Fruit fly (Drosophila melanogaster) whole organism, prepupa: ENCODE measurements around the gene Hsc20.

Experiments
- Blimp-1 ChIP-seq: fragments of 200-800 bp; sonication (Bioruptor generic); optimal IDR thresholded peaks from 3 replicates; lab custom pipeline; 2017; ENCODE audit warnings: missing biosample characterization, missing genetic modification characterization, mild to moderate bottlenecking, moderate library complexity, missing genetic modification reagents
- CG10669 ChIP-seq: fragments of 200-800 bp; sonication (Bioruptor generic); optimal IDR thresholded peaks from 3 replicates; lab custom pipeline; 2018; ENCODE audit warnings: missing biosample characterization, mild to moderate bottlenecking, missing genetic modification characterization, moderate library complexity
- CG11762 ChIP-seq: fragments of 200-800 bp; sonication (Bioruptor generic); optimal IDR thresholded peaks from 3 replicates; lab custom pipeline; 2016; ENCODE audit warnings: missing biosample characterization, missing genetic modification characterization; ENCODE audit not compliant: insufficient read depth
- CG1621 ChIP-seq: fragments of 200-800 bp; sonication (Bioruptor generic); optimal IDR thresholded peaks from 3 replicates; lab custom pipeline; 2018; ENCODE audit warnings: missing biosample characterization, mild to moderate bottlenecking, missing genetic modification characterization
- CG16779 ChIP-seq: fragments of 200-800 bp; sonication (Bioruptor generic); optimal IDR thresholded peaks from 3 replicates; lab custom pipeline; 2017; ENCODE audit warnings: missing biosample characterization, mild to moderate bottlenecking, missing genetic modification characterization
- CG3032 ChIP-seq: fragments of 200-800 bp; optimal IDR thresholded peaks from 2 replicates; lab custom pipeline; 2019; ENCODE audit warnings: missing biosample characterization, mild to moderate bottlenecking, missing genetic modification characterization, moderate library complexity
- CG31627 ChIP-seq: fragments of 200-800 bp; sonication (Bioruptor generic); optimal IDR thresholded peaks from 3 replicates; lab custom pipeline; 2016; ENCODE audit warnings: missing biosample characterization, missing genetic modification characterization
- CG32006 ChIP-seq: fragments of 200-800 bp; sonication (Bioruptor generic); optimal IDR thresholded peaks from 3 replicates; lab custom pipeline; 2017; ENCODE audit warnings: missing biosample characterization, mild to moderate bottlenecking, missing genetic modification characterization
- CG34406 ChIP-seq: fragments of 200-800 bp; sonication (Bioruptor generic); optimal IDR thresholded peaks from 3 replicates; lab custom pipeline; 2016; ENCODE audit warnings: missing biosample characterization, missing genetic modification characterization
- CG3919 ChIP-seq: fragments of 200-800 bp; sonication (Bioruptor generic); optimal IDR thresholded peaks from 3 replicates; lab custom pipeline; 2016; ENCODE audit warnings: missing biosample characterization, missing genetic modification characterization
- CG4318 ChIP-seq: fragments of 200-800 bp; sonication (Bioruptor generic); optimal IDR thresholded peaks from 3 replicates; lab custom pipeline; 2017; ENCODE audit warnings: missing biosample characterization, mild to moderate bottlenecking, missing genetic modification characterization
- CG6163 ChIP-seq: fragments of 200-800 bp; sonication (Bioruptor generic); IDR thresholded peaks from 3 replicates; pipeline ENCODE4 v1.3.6; 2022; ENCODE audit warnings: missing biosample characterization, missing genetic modification characterization
- CG6276 ChIP-seq: fragments of 200-800 bp; sonication (Bioruptor generic); optimal IDR thresholded peaks from 2 replicates; lab custom pipeline; 2017; ENCODE audit warnings: missing biosample characterization, mild to moderate bottlenecking, missing genetic modification characterization
- CG6792 ChIP-seq: fragments of 200-800 bp; sonication (Bioruptor generic); optimal IDR thresholded peaks from 3 replicates; lab custom pipeline; 2016; ENCODE audit warnings: missing biosample characterization, missing genetic modification characterization
- CG6808 ChIP-seq: fragments of 200-800 bp; sonication (Bioruptor generic); optimal IDR thresholded peaks from 3 replicates; lab custom pipeline; 2017; ENCODE audit warnings: missing biosample characterization, missing genetic modification characterization, mild to moderate bottlenecking, moderate library complexity, missing genetic modification reagents
- CG6854 ChIP-seq: fragments of 200-800 bp; sonication (Bioruptor generic); optimal IDR thresholded peaks from 2 replicates; lab custom pipeline; 2017; ENCODE audit warnings: missing biosample characterization, mild to moderate bottlenecking, missing genetic modification characterization
- CG7368 ChIP-seq: fragments of 200-800 bp; sonication (Bioruptor generic); optimal IDR thresholded peaks from 3 replicates; lab custom pipeline; 2016; ENCODE audit warnings: missing biosample characterization, missing genetic modification characterization
- CG8319 ChIP-seq: fragments of 200-800 bp; sonication (Bioruptor generic); optimal IDR thresholded peaks from 3 replicates; lab custom pipeline; 2016; ENCODE audit warnings: missing biosample characterization, missing genetic modification characterization
- CG9139 ChIP-seq: fragments of 200-800 bp; sonication (Bioruptor generic); optimal IDR thresholded peaks from 3 replicates; lab custom pipeline; 2017; ENCODE audit warnings: missing biosample characterization, mild to moderate bottlenecking, missing genetic modification characterization
- Eip75B ChIP-seq: fragments of 200-800 bp; sonication (Bioruptor generic); optimal IDR thresholded peaks from 3 replicates; lab custom pipeline; 2016; ENCODE audit warnings: missing biosample characterization, missing genetic modification characterization
- Eip78C ChIP-seq: fragments of 200-800 bp; sonication (Bioruptor generic); peaks from one replicate; lab custom pipeline; 2016; ENCODE audit warnings: missing biosample characterization, missing genetic modification characterization
- Eip93F ChIP-seq: fragments of 200-800 bp; sonication (Bioruptor generic); optimal IDR thresholded peaks from 2 replicates; lab custom pipeline; 2016; ENCODE audit warnings: missing biosample characterization, mild to moderate bottlenecking, missing genetic modification characterization
- Ets21C ChIP-seq: fragments of 200-800 bp; sonication (Bioruptor generic); optimal IDR thresholded peaks from 3 replicates; lab custom pipeline; 2016; ENCODE audit warnings: missing biosample characterization, missing genetic modification characterization
- Ets96B ChIP-seq: fragments of 200-800 bp; optimal IDR thresholded peaks from 2 replicates; lab custom pipeline; 2019; ENCODE audit warnings: missing biosample characterization, mild to moderate bottlenecking, missing genetic modification characterization, moderate library complexity
- Met ChIP-seq: fragments of 200-800 bp; sonication (Bioruptor generic); optimal IDR thresholded peaks from 3 replicates; lab custom pipeline; 2016; ENCODE audit warnings: missing biosample characterization, missing genetic modification characterization
- OdsH ChIP-seq: fragments of 200-800 bp; sonication (Bioruptor generic); optimal IDR thresholded peaks from 3 replicates; lab custom pipeline; 2016; ENCODE audit warnings: missing biosample characterization, missing genetic modification characterization
- Sox14 ChIP-seq: fragments of 200-800 bp; sonication (Bioruptor generic); optimal IDR thresholded peaks from 3 replicates; lab custom pipeline; 2016; ENCODE audit warnings: missing biosample characterization, missing genetic modification characterization
- Sox15 ChIP-seq: fragments of 200-800 bp; sonication (Bioruptor generic); optimal IDR thresholded peaks from 3 replicates; lab custom pipeline; 2016; ENCODE audit warnings: missing biosample characterization, missing genetic modification characterization
- acj6 ChIP-seq: fragments of 200-800 bp; sonication (Bioruptor generic); optimal IDR thresholded peaks from 3 replicates; lab custom pipeline; 2016; ENCODE audit warnings: missing biosample characterization, missing genetic modification characterization
- dsx ChIP-seq: fragments of 200-800 bp; optimal IDR thresholded peaks from 3 replicates; lab custom pipeline; 2019; ENCODE audit warnings: missing biosample characterization, mild to moderate bottlenecking, missing genetic modification characterization, moderate library complexity; ENCODE audit not compliant: poor library complexity, severe bottlenecking
- eg ChIP-seq: fragments of 200-800 bp; sonication (Bioruptor generic); IDR thresholded peaks from 3 replicates; pipeline ENCODE4 v1.3.6; 2022; ENCODE audit warnings: missing biosample characterization, missing genetic modification characterization
- esn ChIP-seq: fragments of 200-800 bp; sonication (Bioruptor generic); optimal IDR thresholded peaks from 2 replicates; lab custom pipeline; 2016; ENCODE audit warnings: missing biosample characterization, mild to moderate bottlenecking, missing genetic modification characterization, moderate library complexity
- fd59A ChIP-seq: fragments of 200-800 bp; sonication (Bioruptor generic); optimal IDR thresholded peaks from 2 replicates; lab custom pipeline; 2017; ENCODE audit warnings: missing biosample characterization, mild to moderate bottlenecking, missing genetic modification characterization, missing genetic modification reagents
- fkh ChIP-seq: fragments of 200-800 bp; sonication (Bioruptor generic); optimal IDR thresholded peaks from 3 replicates; lab custom pipeline; 2017; ENCODE audit warnings: missing biosample characterization, mild to moderate bottlenecking, missing genetic modification characterization, moderate library complexity
- lz ChIP-seq: fragments of 200-800 bp; sonication (Bioruptor generic); optimal IDR thresholded peaks from 3 replicates; lab custom pipeline; 2016; ENCODE audit warnings: missing biosample characterization, missing genetic modification characterization
- net ChIP-seq: fragments of 200-800 bp; sonication (Bioruptor generic); optimal IDR thresholded peaks from 3 replicates; lab custom pipeline; 2016; ENCODE audit warnings: missing biosample characterization, missing genetic modification characterization
- pdm3 ChIP-seq: fragments of 200-800 bp; sonication (Bioruptor generic); optimal IDR thresholded peaks from 3 replicates; lab custom pipeline; 2016; ENCODE audit warnings: missing biosample characterization, missing genetic modification characterization
- salr ChIP-seq, 2 experiments: fragments of 200-800 bp; sonication (Bioruptor generic); optimal IDR thresholded peaks; 3 replicates each; lab custom pipeline; 2016 to 2018; ENCODE audit warnings: missing biosample characterization in 2 of 2, missing genetic modification characterization in 2 of 2, mild to moderate bottlenecking in 1 of 2
- ss ChIP-seq, 2 experiments: fragments of 200-800 bp; sonication (Bioruptor generic); optimal IDR thresholded peaks; 2 replicates in 1 of 2; 3 replicates in 1 of 2; lab custom pipeline; 2017 to 2018; ENCODE audit warnings: mild to moderate bottlenecking in 2 of 2, missing biosample characterization in 2 of 2, missing genetic modification characterization in 2 of 2, moderate library complexity in 1 of 2
- svp ChIP-seq: fragments of 200-800 bp; sonication (Bioruptor generic); peaks from one replicate; lab custom pipeline; 2016; ENCODE audit warnings: missing biosample characterization, missing genetic modification characterization
- topi ChIP-seq: fragments of 200-800 bp; sonication (Bioruptor generic); optimal IDR thresholded peaks from 3 replicates; lab custom pipeline; 2016; ENCODE audit warnings: missing biosample characterization, missing genetic modification characterization
- vri ChIP-seq: fragments of 200-800 bp; sonication (Bioruptor generic); optimal IDR thresholded peaks from 3 replicates; lab custom pipeline; 2016; ENCODE audit warnings: missing biosample characterization, mild to moderate bottlenecking, missing genetic modification characterization

The Hsc20 gene

dm6 chr3L:16228659-16229205 is 4.2 kb upstream of the Hsc20 start, which contains the start of gene Tmx3 (continued):
- TF ChIP-seq fd59A (GFP tag; lab: Kevin White, UChicago) (peak; percentile 52), CG9139 (GFP tag; lab: Kevin White, UChicago) (no peak), eg (GFP tag; lab: Robert Waterston, UW) (no peak; the same call in 1 of the 3 replicates), Eip75B (GFP tag; lab: Kevin White, UChicago) (peak; percentile 67), CG11762 (GFP tag; lab: Kevin White, UChicago) (peak; percentile 41), pdm3 (GFP tag; lab: Kevin White, UChicago) (peak; percentile 80), CG16779 (tag; lab: Kevin White, UChicago) (no peak), net (GFP tag; lab: Kevin White, UChicago) (peak; percentile 75)

dm6 chr3L:16231857-16232256 is 1.1 kb upstream of the Hsc20 start, which contains the start of the genes PDCD-5 and MED10:
PDCD-5 (minus strand) TSS chr3L:16232038.
MED10 (plus strand) TSS chr3L:16232084.
- TF ChIP-seq CG6854: no peak
- TF ChIP-seq svp (GFP tag; lab: Kevin White, UChicago): peak; percentile 85
- TF ChIP-seq CG6163 (GFP tag; lab: Robert Waterston, UW): no peak
- TF ChIP-seq esn (GFP tag; lab: Kevin White, UChicago): peak; percentile 18
- no peak for TF ChIP-seq CG8319 (GFP tag; lab: Kevin White, UChicago)
- TF ChIP-seq dsx (GFP tag; lab: Kevin White, UChicago): peak; percentile 48
- TF ChIP-seq fkh (GFP tag; lab: Kevin White, UChicago): peak; percentile 88
- TF ChIP-seq CG1621: no peak
- TF ChIP-seq Blimp-1 (GFP tag; lab: Kevin White, UChicago): no peak
- TF ChIP-seq CG3919 (GFP tag; lab: Kevin White, UChicago): no peak
- TF ChIP-seq acj6 (GFP tag; lab: Kevin White, UChicago): no peak
- no peak for TF ChIP-seq vri
- TF ChIP-seq CG9139 (GFP tag; lab: Kevin White, UChicago): no peak
- TF ChIP-seq CG6792 (GFP tag; lab: Kevin White, UChicago): no peak
- peak; percentile 11 for TF ChIP-seq CG10669
- peak; percentile 24 for TF ChIP-seq CG6808 (GFP tag; lab: Kevin White, UChicago)
- peak; percentile 7 for TF ChIP-seq topi
- TF ChIP-seq CG31627 (GFP tag; lab: Kevin White, UChicago): no peak
- TF ChIP-seq Eip75B (GFP tag; lab: Kevin White, UChicago): peak; percentile 7
- TF ChIP-seq CG16779 (tag; lab: Kevin White, UChicago): no peak
- TF ChIP-seq Sox14 (GFP tag; lab: Kevin White, UChicago): peak; percentile 77
- peak; percentile 56 for TF ChIP-seq CG3032
- TF ChIP-seq net (GFP tag; lab: Kevin White, UChicago): no peak
- TF ChIP-seq ss (GFP tag; optimal IDR thresholded peaks at IDR 0.05; lab: Kevin White, UChicago): peak; percentile 11 to 26
- TF ChIP-seq eg (GFP tag; lab: Robert Waterston, UW): no peak
- TF ChIP-seq Eip78C (GFP tag; lab: Kevin White, UChicago): peak; percentile 60
- no peak for TF ChIP-seq CG4318
- TF ChIP-seq salr (GFP tag; optimal IDR thresholded peaks at IDR 0.05; lab: Kevin White, UChicago): peak in 1 of 2 experiments; percentile 2
- TF ChIP-seq CG11762 (GFP tag; lab: Kevin White, UChicago): no peak
- peak; percentile 17 for TF ChIP-seq Ets96B

- TF ChIP-seq Met (GFP tag; lab: Kevin White, UChicago) (no peak), CG6808 (GFP tag; lab: Kevin White, UChicago) (peak; percentile 0), CG6163 (GFP tag; lab: Robert Waterston, UW) (no peak), dsx (GFP tag; lab: Kevin White, UChicago) (peak; percentile 56), CG10669 (no peak), Eip75B (GFP tag; lab: Kevin White, UChicago) (no peak), topi (no peak), Sox15 (GFP tag; lab: Kevin White, UChicago) (no peak), Eip78C (GFP tag; lab: Kevin White, UChicago) (peak; percentile 67), fkh (GFP tag; lab: Kevin White, UChicago) (no peak), lz (GFP tag; lab: Kevin White, UChicago) (no peak), Sox14 (GFP tag; lab: Kevin White, UChicago) (peak; percentile 38), CG34406 (GFP tag; lab: Kevin White, UChicago) (no peak), Ets21C (GFP tag; lab: Kevin White, UChicago) (no peak), ss (GFP tag; optimal IDR thresholded peaks at IDR 0.05; lab: Kevin White, UChicago) (no peak), net (GFP tag; lab: Kevin White, UChicago) (no peak), vri (peak; percentile 28), CG6854 (peak; percentile 14), CG7368 (no peak), Eip93F (GFP tag; lab: Kevin White, UChicago) (no peak), OdsH (GFP tag; lab: Kevin White, UChicago) (no peak), svp (GFP tag; lab: Kevin White, UChicago) (peak; percentile 86), CG6276 (GFP tag; lab: Kevin White, UChicago) (no peak), CG32006 (GFP tag; lab: Kevin White, UChicago) (no peak), Blimp-1 (GFP tag; lab: Kevin White, UChicago) (no peak), pdm3 (GFP tag; lab: Kevin White, UChicago) (no peak)
These were observed 1.0 kb downstream of the Hsc20 start for dm6 chr3L:16233850-16234494.
